Worm (Caenorhabditis elegans) whole organism, mixed stage, embryonic: ENCODE measurements around the gene F07F6.8.

ENCODE experiments used
- M03D4.4 ChIP-seq: sonication (generic microtip); optimal IDR thresholded peaks from 2 replicates; lab custom pipeline; 2017; ENCODE audit warnings: mild to moderate bottlenecking, missing genetic modification characterization, missing compliant biosample characterization
- bed-3 ChIP-seq: fragments of 200-800 bp; sonication (Bioruptor generic); optimal IDR thresholded peaks from 3 replicates; lab custom pipeline; 2018; ENCODE audit warnings: mild to moderate bottlenecking, missing genetic modification characterization, moderate library complexity, missing compliant biosample characterization
- blmp-1 ChIP-seq: fragments of 150-350 bp; optimal IDR thresholded peaks from 2 replicates; lab custom pipeline; 2014; ENCODE audit warnings: missing biosample characterization, missing genetic modification characterization
- ceh-39 ChIP-seq: fragments of 150-350 bp; optimal IDR thresholded peaks from 2 replicates; lab custom pipeline; 2014; ENCODE audit warnings: missing biosample characterization, missing genetic modification characterization
- ceh-43 ChIP-seq: fragments of 200-800 bp; sonication (Bioruptor generic); optimal IDR thresholded peaks from 2 replicates; lab custom pipeline; 2018; ENCODE audit warnings: mild to moderate bottlenecking, missing genetic modification characterization, moderate library complexity, missing compliant biosample characterization
- ceh-83 ChIP-seq: fragments of 200-800 bp; sonication (Bioruptor generic); optimal IDR thresholded peaks from 2 replicates; lab custom pipeline; 2018; ENCODE audit warnings: mild to moderate bottlenecking, missing genetic modification characterization, missing compliant biosample characterization
- ces-1 ChIP-seq: fragments of 150-350 bp; optimal IDR thresholded peaks from 2 replicates; lab custom pipeline; 2014; ENCODE audit warnings: missing biosample characterization, missing genetic modification reagents, missing genetic modification characterization
- cnd-1 ChIP-seq: fragments of 200-800 bp; sonication (Bioruptor generic); optimal IDR thresholded peaks from 2 replicates; lab custom pipeline; 2018; ENCODE audit warnings: mild to moderate bottlenecking, missing genetic modification characterization, missing compliant biosample characterization
- drap-1 ChIP-seq: fragments of 200-800 bp; sonication (Bioruptor generic); optimal IDR thresholded peaks from 3 replicates; lab custom pipeline; 2018; ENCODE audit warnings: mild to moderate bottlenecking, missing genetic modification characterization, missing compliant biosample characterization
- elt-1 ChIP-seq: sonication (generic microtip); optimal IDR thresholded peaks from 2 replicates; lab custom pipeline; 2017; ENCODE audit warnings: missing genetic modification characterization, mild to moderate bottlenecking, missing compliant biosample characterization, antibody characterized with exemption, moderate library complexity, borderline replicate concordance; ENCODE audit not compliant: insufficient read depth
- elt-3 ChIP-seq: fragments of 150-350 bp; optimal IDR thresholded peaks from 2 replicates; lab custom pipeline; 2014; ENCODE audit warnings: missing biosample characterization, missing genetic modification characterization
- flh-1 ChIP-seq: fragments of 200-800 bp; sonication (Bioruptor generic); optimal IDR thresholded peaks from 2 replicates; lab custom pipeline; 2018; ENCODE audit warnings: mild to moderate bottlenecking, missing genetic modification characterization, moderate library complexity, missing compliant biosample characterization
- ham-2 ChIP-seq: fragments of 200-800 bp; sonication (Bioruptor generic); optimal IDR thresholded peaks from 2 replicates; lab custom pipeline; 2018; ENCODE audit warnings: mild to moderate bottlenecking, missing genetic modification characterization, missing compliant biosample characterization
- hlh-1 ChIP-seq: fragments of 150-350 bp; optimal IDR thresholded peaks from 2 replicates; lab custom pipeline; 2014; ENCODE audit warnings: missing biosample characterization, missing genetic modification reagents, missing genetic modification characterization
- lin-13 ChIP-seq: fragments of 150-350 bp; optimal IDR thresholded peaks from 2 replicates; lab custom pipeline; 2014; ENCODE audit warnings: missing biosample characterization, missing genetic modification characterization
- lin-32 ChIP-seq: fragments of 200-800 bp; sonication (Bioruptor generic); optimal IDR thresholded peaks from 2 replicates; lab custom pipeline; 2018; ENCODE audit warnings: mild to moderate bottlenecking, missing genetic modification characterization, missing compliant biosample characterization
- lsy-2 ChIP-seq: fragments of 150-350 bp; optimal IDR thresholded peaks from 2 replicates; lab custom pipeline; 2014; ENCODE audit warnings: missing biosample characterization, missing genetic modification characterization
- mab-5 ChIP-seq: fragments of 150-350 bp; optimal IDR thresholded peaks from 2 replicates; lab custom pipeline; 2014; ENCODE audit warnings: missing biosample characterization, missing genetic modification characterization
- mep-1 ChIP-seq: fragments of 150-350 bp; optimal IDR thresholded peaks from 2 replicates; lab custom pipeline; 2017; ENCODE audit warnings: missing biosample characterization, missing genetic modification reagents, missing genetic modification characterization, inconsistent platforms
- mls-2 ChIP-seq: sonication (generic microtip); optimal IDR thresholded peaks from 2 replicates; lab custom pipeline; 2016; ENCODE audit warnings: mild to moderate bottlenecking, missing genetic modification characterization, moderate library complexity, missing compliant biosample characterization
- nhr-12 ChIP-seq: fragments of 150-350 bp; optimal IDR thresholded peaks from 2 replicates; lab custom pipeline; 2014; ENCODE audit warnings: missing biosample characterization, missing genetic modification characterization
- nhr-2 ChIP-seq: fragments of 150-350 bp; optimal IDR thresholded peaks from 2 replicates; lab custom pipeline; 2014; ENCODE audit warnings: missing biosample characterization, missing genetic modification characterization
- nhr-237 ChIP-seq: fragments of 150-350 bp; optimal IDR thresholded peaks from 2 replicates; lab custom pipeline; 2014; ENCODE audit warnings: missing biosample characterization, missing genetic modification characterization
- nhr-28 ChIP-seq: fragments of 150-350 bp; optimal IDR thresholded peaks from 2 replicates; lab custom pipeline; 2014; ENCODE audit warnings: missing biosample characterization, missing genetic modification characterization
- nhr-76 ChIP-seq: sonication (generic microtip); optimal IDR thresholded peaks from 2 replicates; lab custom pipeline; 2017; ENCODE audit warnings: missing biosample characterization, missing genetic modification characterization
- pha-4 ChIP-seq: fragments of 150-350 bp; optimal IDR thresholded peaks from 2 replicates; lab custom pipeline; 2018; ENCODE audit warnings: missing biosample characterization, missing genetic modification reagents, missing genetic modification characterization
- sem-2 ChIP-seq: fragments of 200-800 bp; sonication (Bioruptor generic); optimal IDR thresholded peaks from 2 replicates; lab custom pipeline; 2018; ENCODE audit warnings: mild to moderate bottlenecking, missing genetic modification characterization, missing compliant biosample characterization
- snpc-4 ChIP-seq: fragments of 150-350 bp; optimal IDR thresholded peaks from 2 replicates; lab custom pipeline; 2014; ENCODE audit warnings: missing biosample characterization, missing genetic modification characterization
- sptf-1 ChIP-seq: sonication (generic microtip); optimal IDR thresholded peaks from 2 replicates; lab custom pipeline; 2017; ENCODE audit warnings: mild to moderate bottlenecking, missing genetic modification characterization, moderate library complexity, missing compliant biosample characterization
- tbx-8 ChIP-seq: fragments of 200-800 bp; sonication (Bioruptor generic); optimal IDR thresholded peaks from 2 replicates; lab custom pipeline; 2018; ENCODE audit warnings: mild to moderate bottlenecking, missing genetic modification characterization, moderate library complexity, missing compliant biosample characterization
- unc-120 ChIP-seq: sonication (generic microtip); optimal IDR thresholded peaks from 2 replicates; lab custom pipeline; 2017; ENCODE audit warnings: missing genetic modification characterization, missing compliant biosample characterization; ENCODE audit not compliant: poor library complexity, severe bottlenecking
- unc-39 ChIP-seq: fragments of 150-350 bp; optimal IDR thresholded peaks from 2 replicates; lab custom pipeline; 2014; ENCODE audit warnings: missing biosample characterization, missing genetic modification characterization
- unc-62 ChIP-seq: fragments of 150-350 bp; optimal IDR thresholded peaks from 2 replicates; lab custom pipeline; 2014; ENCODE audit warnings: missing biosample characterization, missing genetic modification reagents, missing genetic modification characterization
- zip-8 ChIP-seq: fragments of 150-350 bp; optimal IDR thresholded peaks from 2 replicates; lab custom pipeline; 2014; ENCODE audit warnings: missing biosample characterization, missing genetic modification characterization
- ztf-11 ChIP-seq: fragments of 150-350 bp; optimal IDR thresholded peaks from 2 replicates; lab custom pipeline; 2014; ENCODE audit warnings: missing biosample characterization, missing genetic modification characterization

The F07F6.8 gene

DNA sequence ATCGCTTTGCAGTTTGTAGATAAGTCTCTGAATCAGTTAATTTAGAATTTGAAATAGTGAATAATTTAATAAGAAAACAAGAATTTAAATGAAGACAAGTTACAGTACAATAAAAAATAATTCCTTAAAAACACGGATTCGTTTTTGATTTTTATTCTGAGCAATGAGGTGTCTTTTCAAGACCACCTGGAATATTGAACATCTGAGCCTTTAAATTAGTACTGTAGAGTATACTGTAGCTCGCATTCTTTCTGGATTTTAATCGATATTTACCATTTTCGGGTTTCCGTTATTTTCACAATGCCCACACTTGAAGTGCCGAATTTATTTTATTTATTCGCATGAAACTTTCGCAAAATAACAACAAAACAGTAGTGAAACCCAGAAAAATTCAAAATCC, 1.7 kb downstream of the F07F6.8 start, which contains the start of gene F07F6.7:
Gene F07F6.7 (minus strand): TSS at position 27 of the 400 bp plus-strand sequence.
- TF ChIP-seq ceh-39, result no peak
- TF ChIP-seq nhr-12 (tag; lab: Kevin White, UChicago), result no peak
- no peak for TF ChIP-seq lin-32 (GFP tag; lab: Kevin White, UChicago)
- TF ChIP-seq ceh-43, result no peak
- no peak for TF ChIP-seq sem-2 (GFP tag; lab: Kevin White, UChicago)
- no peak for TF ChIP-seq elt-1
- no peak for TF ChIP-seq lsy-2
- no peak for TF ChIP-seq mab-5 (tag; lab: Kevin White, UChicago)
- TF ChIP-seq mep-1 (tag; lab: Kevin White, UChicago), result no peak
- no peak for TF ChIP-seq unc-120 (tag; lab: Kevin White, UChicago)
- no peak for TF ChIP-seq nhr-28 (tag; lab: Kevin White, UChicago)
- no peak for TF ChIP-seq elt-3 (tag; lab: Kevin White, UChicago)
- TF ChIP-seq, all 35 proteins: peak for 0

DNA sequence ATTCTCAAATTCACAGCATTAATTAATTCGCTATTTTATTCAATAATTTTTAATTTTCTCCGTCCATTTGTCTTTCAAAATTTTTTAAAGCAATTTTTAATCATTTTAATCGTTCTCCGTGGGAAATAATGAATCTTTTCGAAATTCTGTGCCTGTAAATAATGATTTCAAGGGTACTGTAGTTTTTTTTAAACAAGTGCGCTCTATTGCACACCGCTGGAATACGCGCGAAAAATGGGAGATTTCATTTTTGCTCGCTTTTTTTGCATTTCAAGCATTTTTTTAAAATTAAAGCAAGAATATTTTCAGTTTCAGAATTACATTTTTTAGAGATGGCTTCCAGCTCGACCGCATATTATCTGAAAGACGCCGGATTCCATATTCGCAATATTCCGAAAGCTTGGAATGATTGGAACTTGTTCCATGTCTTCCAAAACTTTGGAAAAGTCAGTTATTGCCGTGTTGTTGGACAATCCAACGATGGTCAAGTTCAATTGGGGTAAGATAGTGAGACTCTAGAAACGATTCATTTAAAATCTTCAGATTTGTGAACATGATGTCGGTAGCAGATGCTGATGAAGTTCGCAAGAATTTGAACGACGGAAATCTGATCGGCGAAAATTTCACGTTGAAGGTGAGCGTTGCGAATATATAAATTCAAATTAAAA, 4.5 kb downstream of the F07F6.8 start, which contains the start of gene tofu-6:
Gene tofu-6 (plus strand): TSS at position 302 of the 668 bp plus-strand sequence.
- no peak for TF ChIP-seq unc-62 (GFP tag; lab: Kevin White, UChicago)
- TF ChIP-seq lsy-2, result peak; percentile 79
- TF ChIP-seq, all 35 proteins: peak for 1

- TF ChIP-seq elt-1, result no peak
- TF ChIP-seq M03D4.4 (tag; lab: Kevin White, UChicago), result no peak
- TF ChIP-seq mep-1 (tag; lab: Kevin White, UChicago), result no peak
- no peak for TF ChIP-seq nhr-28 (tag; lab: Kevin White, UChicago)
- TF ChIP-seq flh-1 (GFP tag; lab: Kevin White, UChicago), result no peak
- no peak for TF ChIP-seq tbx-8 (GFP tag; lab: Kevin White, UChicago)
- no peak for TF ChIP-seq drap-1
These were observed 6.6 kb downstream of the F07F6.8 start, which contains the start of gene EEED8.15 for ce11 chrII:5418929-5419328. Gene EEED8.15, plus strand, starts transcription at chrII:5419229.

DNA sequence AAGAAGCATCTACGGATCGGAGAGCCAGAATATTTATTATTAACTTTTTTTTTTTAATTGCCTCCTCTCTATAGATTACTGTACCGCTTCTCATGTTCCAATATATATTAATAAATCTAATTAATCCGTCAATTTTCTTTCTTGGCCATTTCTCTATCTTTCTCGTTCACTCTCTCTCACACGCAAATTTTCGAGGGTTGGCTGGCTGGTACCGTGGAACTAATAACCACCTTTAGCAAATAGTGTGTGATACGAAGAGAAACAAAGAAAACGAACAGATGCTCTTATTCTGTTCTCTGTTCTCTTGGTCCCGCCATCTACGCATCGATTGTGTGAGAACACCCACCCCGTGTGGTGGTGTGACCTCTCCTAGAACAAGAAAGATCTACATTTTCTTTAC, 7.2 kb downstream of the F07F6.8 start:
- TF ChIP-seq nhr-2 (no peak), bed-3 (no peak), pha-4 (tag; lab: Kevin White, UChicago) (no peak), ham-2 (GFP tag; lab: Kevin White, UChicago) (no peak), lin-13 (peak; percentile 25), zip-8 (tag; lab: Kevin White, UChicago) (no peak), ces-1 (GFP tag; lab: Kevin White, UChicago) (peak; percentile 89), drap-1 (no peak), lin-32 (GFP tag; lab: Kevin White, UChicago) (peak; percentile 67), sem-2 (GFP tag; lab: Kevin White, UChicago) (no peak), nhr-12 (tag; lab: Kevin White, UChicago) (no peak), lsy-2 (no peak), mls-2 (tag; lab: Kevin White, UChicago) (peak; percentile 52), mab-5 (tag; lab: Kevin White, UChicago) (no peak), ztf-11 (tag; lab: Kevin White, UChicago) (peak; percentile 13), snpc-4 (tag; lab: Kevin White, UChicago) (no peak), ceh-39 (peak; percentile 18), elt-3 (tag; lab: Kevin White, UChicago) (no peak), mep-1 (tag; lab: Kevin White, UChicago) (no peak), unc-39 (tag; lab: Kevin White, UChicago) (no peak), M03D4.4 (tag; lab: Kevin White, UChicago) (no peak), hlh-1 (tag; lab: Kevin White, UChicago) (peak; percentile 75), ceh-43 (peak; percentile 59), flh-1 (GFP tag; lab: Kevin White, UChicago) (no peak), nhr-76 (tag; lab: Kevin White, UChicago) (no peak), tbx-8 (GFP tag; lab: Kevin White, UChicago) (no peak), unc-62 (GFP tag; lab: Kevin White, UChicago) (no peak), ceh-83 (GFP tag; lab: Kevin White, UChicago) (no peak), sptf-1 (no peak), cnd-1 (peak; percentile 84), elt-1 (no peak), nhr-237 (no peak), unc-120 (tag; lab: Kevin White, UChicago) (peak; percentile 14), nhr-28 (tag; lab: Kevin White, UChicago) (no peak), blmp-1 (tag; lab: Kevin White, UChicago) (no peak)
- TF ChIP-seq, all 35 proteins: peak for 10
